Worm (Caenorhabditis elegans) whole organism, young adult: ENCODE measurements around the gene pqn-92.

Source experiments
- B0019.2 ChIP-seq: fragments of 200-800 bp; sonication (Bioruptor generic); conservative IDR thresholded peaks from 2 replicates; pipeline ENCODE4 v1.3.6; 2022; ENCODE audit warnings: missing genetic modification reagents, missing genetic modification characterization, missing compliant biosample characterization
- B0336.3 ChIP-seq: fragments of 200-800 bp; sonication (Bioruptor generic); IDR thresholded peaks from 2 replicates; pipeline ENCODE4 v1.3.6; 2022; ENCODE audit warnings: missing genetic modification characterization, missing compliant biosample characterization
- D2030.7 ChIP-seq: fragments of 200-800 bp; sonication (Bioruptor generic); IDR thresholded peaks from 2 replicates; pipeline ENCODE4 v1.3.6; 2022; ENCODE audit warnings: missing genetic modification reagents, missing genetic modification characterization, missing compliant biosample characterization
- F22D6.2 ChIP-seq: sonication (generic microtip); optimal IDR thresholded peaks from 2 replicates; lab custom pipeline; 2016; ENCODE audit warnings: mild to moderate bottlenecking, missing genetic modification characterization, missing compliant biosample characterization
- F23B12.7 ChIP-seq: sonication (generic microtip); optimal IDR thresholded peaks from 2 replicates; lab custom pipeline; 2017; ENCODE audit warnings: missing genetic modification characterization, mild to moderate bottlenecking, missing compliant biosample characterization, antibody characterized with exemption, moderate library complexity; ENCODE audit not compliant: insufficient read depth
- F33H1.4 ChIP-seq: fragments of 200-800 bp; sonication (Bioruptor generic); IDR thresholded peaks from 2 replicates; pipeline ENCODE4 v1.3.6; 2022; ENCODE audit warnings: missing genetic modification reagents, missing genetic modification characterization, missing compliant biosample characterization
- F37B4.10 ChIP-seq: fragments of 200-800 bp; sonication (Bioruptor generic); IDR thresholded peaks from 2 replicates; pipeline ENCODE4 v1.3.6; 2022; ENCODE audit warnings: missing genetic modification characterization, missing compliant biosample characterization
- F39B2.1 ChIP-seq: fragments of 200-800 bp; sonication (Bioruptor generic); IDR thresholded peaks from 2 replicates; pipeline ENCODE4 v1.3.6; 2022; ENCODE audit warnings: missing genetic modification reagents, missing genetic modification characterization, missing compliant biosample characterization
- F57A8.1 ChIP-seq: fragments of 200-800 bp; sonication (Bioruptor generic); optimal IDR thresholded peaks from 2 replicates; lab custom pipeline; 2018; ENCODE audit warnings: mild to moderate bottlenecking, missing genetic modification characterization, moderate library complexity, missing compliant biosample characterization
- T26A5.8 ChIP-seq: sonication (generic microtip); optimal IDR thresholded peaks from 2 replicates; lab custom pipeline; 2016; ENCODE audit warnings: missing genetic modification characterization, missing compliant biosample characterization
- Y67H2A.10 ChIP-seq: fragments of 200-800 bp; sonication (Bioruptor generic); conservative IDR thresholded peaks from 2 replicates; pipeline ENCODE4 v1.3.6; 2022; ENCODE audit warnings: missing genetic modification reagents, missing genetic modification characterization, missing compliant biosample characterization
- Y95B8A.8 ChIP-seq: fragments of 200-800 bp; sonication (Bioruptor generic); IDR thresholded peaks from 2 replicates; pipeline ENCODE4 v1.3.6; 2022; ENCODE audit warnings: missing genetic modification reagents, missing genetic modification characterization, missing compliant biosample characterization
- atf-7 ChIP-seq: sonication (generic microtip); optimal IDR thresholded peaks from 2 replicates; lab custom pipeline; 2017; ENCODE audit warnings: mild to moderate bottlenecking, missing genetic modification characterization, missing compliant biosample characterization
- attf-3 ChIP-seq: fragments of 200-800 bp; sonication (Bioruptor generic); conservative IDR thresholded peaks from 2 replicates; pipeline ENCODE4 v1.3.6; 2022; ENCODE audit warnings: missing genetic modification reagents, missing genetic modification characterization, missing compliant biosample characterization
- attf-5 ChIP-seq: fragments of 200-800 bp; sonication (Bioruptor generic); optimal IDR thresholded peaks from 2 replicates; lab custom pipeline; 2018; ENCODE audit warnings: mild to moderate bottlenecking, missing genetic modification characterization, missing compliant biosample characterization
- bed-1 ChIP-seq: fragments of 200-800 bp; sonication (Bioruptor generic); IDR thresholded peaks from 2 replicates; pipeline ENCODE4 v1.3.6; 2022; ENCODE audit warnings: missing genetic modification reagents, missing genetic modification characterization, missing compliant biosample characterization
- bed-2 ChIP-seq: fragments of 200-800 bp; sonication (Bioruptor generic); IDR thresholded peaks from 2 replicates; pipeline ENCODE4 v1.3.6; 2022; ENCODE audit warnings: missing genetic modification reagents, missing genetic modification characterization, missing compliant biosample characterization
- cebp-2 ChIP-seq: fragments of 200-800 bp; sonication (Bioruptor generic); IDR thresholded peaks from 2 replicates; pipeline ENCODE4 v1.3.6; 2022; ENCODE audit warnings: missing genetic modification characterization, missing compliant biosample characterization
- ceh-100 ChIP-seq: fragments of 200-800 bp; sonication (Bioruptor generic); IDR thresholded peaks from 2 replicates; pipeline ENCODE4 v1.3.6; 2022; ENCODE audit warnings: missing genetic modification reagents, missing genetic modification characterization, missing compliant biosample characterization
- ceh-27 ChIP-seq: fragments of 200-800 bp; sonication (Bioruptor generic); optimal IDR thresholded peaks from 2 replicates; lab custom pipeline; 2018; ENCODE audit warnings: mild to moderate bottlenecking, missing genetic modification characterization, moderate library complexity, missing compliant biosample characterization
- dpl-1 ChIP-seq: fragments of 150-350 bp; optimal IDR thresholded peaks from 2 replicates; lab custom pipeline; 2014; ENCODE audit warnings: missing biosample characterization, missing genetic modification reagents, missing genetic modification characterization
- efl-1 ChIP-seq: fragments of 150-350 bp; optimal IDR thresholded peaks from 2 replicates; lab custom pipeline; 2014; ENCODE audit warnings: missing biosample characterization, missing genetic modification reagents, missing genetic modification characterization
- ekl-4 ChIP-seq: fragments of 200-800 bp; sonication (Bioruptor generic); IDR thresholded peaks from 2 replicates; pipeline ENCODE4 v1.3.6; 2022; ENCODE audit warnings: missing genetic modification reagents, missing genetic modification characterization, missing compliant biosample characterization
- ets-4 ChIP-seq: fragments of 200-800 bp; sonication (Bioruptor generic); optimal IDR thresholded peaks from 2 replicates; lab custom pipeline; 2018; ENCODE audit warnings: mild to moderate bottlenecking, missing genetic modification characterization, missing compliant biosample characterization
- gei-17 ChIP-seq: fragments of 200-800 bp; sonication (Bioruptor generic); optimal IDR thresholded peaks from 2 replicates; lab custom pipeline; 2018; ENCODE audit warnings: mild to moderate bottlenecking, missing genetic modification characterization, missing compliant biosample characterization
- hlh-26 ChIP-seq: fragments of 200-800 bp; sonication (Bioruptor generic); conservative IDR thresholded peaks from 2 replicates; pipeline ENCODE4 v1.3.6; 2022; ENCODE audit warnings: missing genetic modification reagents, missing genetic modification characterization, missing compliant biosample characterization
- hrde-1 ChIP-seq: sonication (generic microtip); optimal IDR thresholded peaks from 2 replicates; lab custom pipeline; 2016; ENCODE audit warnings: missing genetic modification characterization, mild to moderate bottlenecking, missing compliant biosample characterization, moderate library complexity, missing genotype, missing genetic modification reagents, borderline replicate concordance
- lin-35 ChIP-seq, 3 experiments: fragments of 150-350 bp in 2 of 3; sonication (generic microtip) in 1 of 3; optimal IDR thresholded peaks; 2 replicates each; lab custom pipeline; 2014 to 2018; ENCODE audit warnings: missing biosample characterization in 3 of 3, missing genetic modification characterization in 3 of 3, missing genetic modification reagents in 3 of 3
- lin-40 ChIP-seq: sonication (generic microtip); optimal IDR thresholded peaks from 2 replicates; lab custom pipeline; 2016; ENCODE audit warnings: missing genetic modification characterization, mild to moderate bottlenecking, missing compliant biosample characterization, missing genotype, missing genetic modification reagents
- lin-54 ChIP-seq: fragments of 200-800 bp; sonication (Bioruptor generic); optimal IDR thresholded peaks from 2 replicates; lab custom pipeline; 2018; ENCODE audit warnings: mild to moderate bottlenecking, missing genetic modification characterization, missing compliant biosample characterization
- lir-1 ChIP-seq: fragments of 200-800 bp; sonication (Bioruptor generic); conservative IDR thresholded peaks from 2 replicates; pipeline ENCODE4 v1.3.6; 2022; ENCODE audit warnings: missing genetic modification reagents, missing genetic modification characterization, missing compliant biosample characterization
- madf-6 ChIP-seq: fragments of 200-800 bp; sonication (Bioruptor generic); IDR thresholded peaks from 2 replicates; pipeline ENCODE4 v1.3.6; 2022; ENCODE audit warnings: missing genetic modification reagents, missing genetic modification characterization, missing compliant biosample characterization
- madf-8 ChIP-seq: fragments of 200-800 bp; sonication (Bioruptor generic); conservative IDR thresholded peaks from 2 replicates; pipeline ENCODE4 v1.3.6; 2022; ENCODE audit warnings: missing genetic modification reagents, missing genetic modification characterization, missing compliant biosample characterization
- mes-4 ChIP-seq: sonication (generic microtip); optimal IDR thresholded peaks from 2 replicates; lab custom pipeline; 2016; ENCODE audit warnings: missing genotype, missing genetic modification characterization, missing compliant biosample characterization
- mxl-1 ChIP-seq: sonication (generic microtip); optimal IDR thresholded peaks from 2 replicates; lab custom pipeline; 2016; ENCODE audit warnings: missing genetic modification characterization, missing compliant biosample characterization
- nhr-80 ChIP-seq: sonication (generic microtip); optimal IDR thresholded peaks from 2 replicates; lab custom pipeline; 2016; ENCODE audit warnings: missing genetic modification characterization, missing compliant biosample characterization
- pbrm-1 ChIP-seq: fragments of 200-800 bp; sonication (Bioruptor generic); IDR thresholded peaks from 2 replicates; pipeline ENCODE4 v1.3.6; 2022; ENCODE audit warnings: missing genetic modification reagents, missing genetic modification characterization, missing compliant biosample characterization
- rec-8 ChIP-seq, 2 experiments: sonication (generic microtip); optimal IDR thresholded peaks; 2 replicates each; lab custom pipeline; 2016; ENCODE audit warnings: mild to moderate bottlenecking in 2 of 2, missing genetic modification characterization in 2 of 2, missing genetic modification reagents in 2 of 2, missing genotype in 2 of 2, missing biosample characterization in 1 of 2, missing compliant biosample characterization in 1 of 2, moderate library complexity in 1 of 2
- rpc-1 ChIP-seq, 2 experiments: fragments of 150-350 bp in 1 of 2; sonication (generic microtip) in 1 of 2; optimal IDR thresholded peaks; 2 replicates each; lab custom pipeline; 2014 to 2018; ENCODE audit warnings: missing biosample characterization in 1 of 2, missing genetic modification characterization in 1 of 2, missing genetic modification reagents in 1 of 2, missing genotype in 1 of 2
- sdz-38 ChIP-seq: sonication (generic microtip); optimal IDR thresholded peaks from 2 replicates; lab custom pipeline; 2016; ENCODE audit warnings: missing genotype, missing genetic modification characterization, missing compliant biosample characterization
- sea-2 ChIP-seq: fragments of 200-800 bp; sonication (Bioruptor generic); IDR thresholded peaks from 2 replicates; pipeline ENCODE4 v1.3.6; 2022; ENCODE audit warnings: missing genetic modification characterization, missing compliant biosample characterization
- somi-1 ChIP-seq: fragments of 200-800 bp; sonication (Bioruptor generic); optimal IDR thresholded peaks from 2 replicates; lab custom pipeline; 2018; ENCODE audit warnings: mild to moderate bottlenecking, missing genetic modification characterization, missing compliant biosample characterization
- tlf-1 ChIP-seq: fragments of 200-800 bp; sonication (Bioruptor generic); optimal IDR thresholded peaks from 2 replicates; lab custom pipeline; 2018; ENCODE audit warnings: mild to moderate bottlenecking, missing genetic modification characterization, missing compliant biosample characterization
- xnd-1 ChIP-seq: sonication (generic microtip); optimal IDR thresholded peaks from 2 replicates; lab custom pipeline; 2016; ENCODE audit warnings: missing genotype, missing genetic modification reagents, missing genetic modification characterization, missing compliant biosample characterization
- zim-3 ChIP-seq: sonication (generic microtip); optimal IDR thresholded peaks from 2 replicates; lab custom pipeline; 2017; ENCODE audit warnings: mild to moderate bottlenecking, missing genetic modification characterization, moderate library complexity, missing compliant biosample characterization
- ztf-18 ChIP-seq: sonication (generic microtip); optimal IDR thresholded peaks from 2 replicates; lab custom pipeline; 2016; ENCODE audit warnings: missing genotype, mild to moderate bottlenecking, missing genetic modification characterization, missing compliant biosample characterization
- ztf-28 ChIP-seq: fragments of 200-800 bp; sonication (Bioruptor generic); IDR thresholded peaks from 2 replicates; pipeline ENCODE4 v1.3.6; 2022; ENCODE audit warnings: missing genetic modification reagents, missing genetic modification characterization, missing compliant biosample characterization

pqn-92 gene

DNA sequence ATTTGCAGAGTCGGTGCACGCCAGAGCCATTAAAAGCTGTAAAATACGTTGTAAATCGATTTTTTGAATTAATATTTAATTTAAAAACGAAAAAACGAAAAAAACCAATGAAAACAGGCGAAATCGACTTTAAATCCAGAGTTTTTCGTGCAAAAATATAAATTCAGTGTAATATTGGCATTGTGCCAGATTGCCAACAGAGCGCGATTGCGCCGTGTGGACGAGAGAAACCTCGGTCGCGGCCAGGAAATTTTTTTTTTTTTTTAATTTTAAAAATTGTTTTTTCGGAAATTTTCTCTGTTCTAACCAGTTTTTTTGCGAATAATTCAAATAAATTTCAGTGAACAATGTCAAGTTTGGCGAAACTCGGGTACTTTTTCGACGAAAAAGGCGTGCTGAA lies 43.7 kb downstream of the pqn-92 start, which contains the start of the genes pph-4.1 and Y75B8A.31 (continued):
- TF ChIP-seq ceh-27 (GFP tag; lab: Kevin White, UChicago) (peak; percentile 66), B0336.3 (GFP tag; lab: Robert Waterston, UW) (0 out of 2 replicates have a peak, but pooled peaks have one; percentile 25), hrde-1 (tag; lab: Kevin White, UChicago) (no peak), F57A8.1 (GFP tag; lab: Kevin White, UChicago) (no peak), attf-5 (GFP tag; lab: Kevin White, UChicago) (peak; percentile 85), zim-3 (tag; lab: Kevin White, UChicago) (no peak), lin-35 (GFP tag; optimal IDR thresholded peaks at IDR 0.05; lab: Kevin White, UChicago) (peak in 1 of 3 experiments; percentile 30), pbrm-1 (peak; percentile 78; the same call in 1 of the 2 replicates), T26A5.8 (no peak), hlh-26 (GFP tag; lab: Robert Waterston, UW) (no peak), rec-8 (tag; optimal IDR thresholded peaks at IDR 0.05; lab: Kevin White, UChicago) (peak; percentile 9 to 11), rpc-1 (optimal IDR thresholded peaks at IDR 0.05; lab: Kevin White, UChicago) (no peak), rpc-1 (tag; optimal IDR thresholded peaks at IDR 0.05; lab: Kevin White, UChicago) (no peak), lin-54 (GFP tag; lab: Kevin White, UChicago) (peak; percentile 80), somi-1 (GFP tag; lab: Kevin White, UChicago) (peak; percentile 13), dpl-1 (GFP tag; lab: Kevin White, UChicago) (peak; percentile 11), mxl-1 (tag; lab: Kevin White, UChicago) (no peak), madf-8 (GFP tag; lab: Robert Waterston, UW) (peak; percentile 41; the same call in 1 of the 2 replicates), mes-4 (tag; lab: Kevin White, UChicago) (no peak), bed-2 (GFP tag; lab: Robert Waterston, UW) (no peak), sea-2 (no peak), Y67H2A.10 (GFP tag; lab: Robert Waterston, UW) (peak; percentile 59; the same call in 1 of the 2 replicates), madf-6 (GFP tag; lab: Robert Waterston, UW) (peak; percentile 85), ztf-28 (GFP tag; lab: Robert Waterston, UW) (peak; percentile 74; the same call in 1 of the 2 replicates), ceh-100 (GFP tag; lab: Robert Waterston, UW) (peak; percentile 40; the same call in 1 of the 2 replicates), lir-1 (GFP tag; lab: Robert Waterston, UW) (peak; percentile 67), F37B4.10 (no peak), nhr-80 (peak; percentile 51), ets-4 (GFP tag; lab: Kevin White, UChicago) (no peak), B0019.2 (GFP tag; lab: Robert Waterston, UW) (peak; percentile 69), tlf-1 (GFP tag; lab: Kevin White, UChicago) (peak; percentile 58), F22D6.2 (tag; lab: Kevin White, UChicago) (peak; percentile 58), ekl-4 (0 out of 2 replicates have a peak, but pooled peaks have one; percentile 71), efl-1 (GFP tag; lab: Kevin White, UChicago) (peak; percentile 42), gei-17 (GFP tag; lab: Kevin White, UChicago) (no peak), sdz-38 (tag; lab: Kevin White, UChicago) (no peak), F33H1.4 (GFP tag; lab: Robert Waterston, UW) (peak; percentile 70), bed-1 (GFP tag; lab: Robert Waterston, UW) (no peak), cebp-2 (GFP tag; lab: Robert Waterston, UW) (no peak), D2030.7 (peak; percentile 66), atf-7 (tag; lab: Kevin White, UChicago) (no peak), ztf-18 (peak; percentile 26), Y95B8A.8 (GFP tag; lab: Robert Waterston, UW) (peak; percentile 70; the same call in 1 of the 2 replicates), xnd-1 (tag; lab: Kevin White, UChicago) (peak; percentile 36), lin-40 (tag; lab: Kevin White, UChicago) (peak; percentile 79), attf-3 (GFP tag; lab: Robert Waterston, UW) (peak; percentile 51; the same call in 1 of the 2 replicates), F23B12.7 (tag; lab: Kevin White, UChicago) (peak; percentile 73), F39B2.1 (no peak)
